Worm (Caenorhabditis elegans) whole organism, late embryonic: ENCODE results near the gene pph-2.

Source experiments
- C08G9.2 ChIP-seq: sonication (generic microtip); optimal IDR thresholded peaks from 2 replicates; lab custom pipeline; 2016; ENCODE audit warnings: mild to moderate bottlenecking, missing genetic modification characterization, moderate library complexity, missing compliant biosample characterization
- Y22D7AL.16 ChIP-seq: sonication (generic microtip); optimal IDR thresholded peaks from 2 replicates; lab custom pipeline; 2016; ENCODE audit warnings: missing genetic modification characterization, missing compliant biosample characterization
- ahr-1 ChIP-seq: sonication (generic microtip); optimal IDR thresholded peaks from 2 replicates; lab custom pipeline; 2016; ENCODE audit warnings: missing genetic modification characterization, missing compliant biosample characterization
- ceh-2 ChIP-seq: sonication (generic microtip); optimal IDR thresholded peaks from 2 replicates; lab custom pipeline; 2016; ENCODE audit warnings: missing genotype, missing genetic modification characterization, missing compliant biosample characterization
- ceh-22 ChIP-seq: sonication (generic microtip); optimal IDR thresholded peaks from 2 replicates; lab custom pipeline; 2017; ENCODE audit warnings: missing biosample characterization, missing genetic modification characterization
- ceh-31 ChIP-seq: sonication (generic microtip); optimal IDR thresholded peaks from 2 replicates; lab custom pipeline; 2016; ENCODE audit warnings: missing genetic modification characterization, missing compliant biosample characterization
- ceh-34 ChIP-seq: sonication (generic microtip); optimal IDR thresholded peaks from 2 replicates; lab custom pipeline; 2016; ENCODE audit warnings: mild to moderate bottlenecking, missing genetic modification characterization, missing compliant biosample characterization
- ceh-48 ChIP-seq: sonication (generic microtip); optimal IDR thresholded peaks from 2 replicates; lab custom pipeline; 2016; ENCODE audit warnings: missing genetic modification characterization, inconsistent platforms, missing compliant biosample characterization
- ceh-6 ChIP-seq: fragments of 200-800 bp; sonication (Bioruptor generic); optimal IDR thresholded peaks from 2 replicates; lab custom pipeline; 2018; ENCODE audit warnings: mild to moderate bottlenecking, missing genetic modification characterization, missing compliant biosample characterization
- ceh-9 ChIP-seq: sonication (generic microtip); optimal IDR thresholded peaks from 2 replicates; lab custom pipeline; 2016; ENCODE audit warnings: mild to moderate bottlenecking, missing genetic modification characterization, inconsistent platforms, missing compliant biosample characterization
- che-1 ChIP-seq: sonication (generic microtip); optimal IDR thresholded peaks from 2 replicates; lab custom pipeline; 2016; ENCODE audit warnings: mild to moderate bottlenecking, missing genetic modification characterization, missing compliant biosample characterization
- dmd-4 ChIP-seq: sonication (generic microtip); optimal IDR thresholded peaks from 2 replicates; lab custom pipeline; 2016; ENCODE audit warnings: borderline replicate concordance, missing genetic modification characterization, missing compliant biosample characterization
- dve-1 ChIP-seq: sonication (generic microtip); optimal IDR thresholded peaks from 2 replicates; lab custom pipeline; 2017; ENCODE audit warnings: antibody characterized with exemption, mild to moderate bottlenecking, missing genetic modification characterization, missing compliant biosample characterization
- elt-4 ChIP-seq: sonication (generic microtip); optimal IDR thresholded peaks from 2 replicates; lab custom pipeline; 2016; ENCODE audit warnings: missing genetic modification characterization, missing compliant biosample characterization
- eyg-1 ChIP-seq: sonication (generic microtip); optimal IDR thresholded peaks from 2 replicates; lab custom pipeline; 2016; ENCODE audit warnings: missing genotype, missing genetic modification characterization, missing compliant biosample characterization
- fax-1 ChIP-seq: sonication (generic microtip); optimal IDR thresholded peaks from 2 replicates; lab custom pipeline; 2016; ENCODE audit warnings: missing genotype, missing genetic modification characterization, missing compliant biosample characterization
- fkh-10 ChIP-seq: fragments of 150-350 bp; optimal IDR thresholded peaks from 2 replicates; lab custom pipeline; 2014; ENCODE audit warnings: missing biosample characterization, missing genetic modification reagents, missing genetic modification characterization
- gmeb-2 ChIP-seq: sonication (generic microtip); optimal IDR thresholded peaks from 2 replicates; lab custom pipeline; 2016; ENCODE audit warnings: missing genetic modification characterization, inconsistent platforms, missing compliant biosample characterization
- hlh-13 ChIP-seq: fragments of 200-800 bp; sonication (Bioruptor generic); optimal IDR thresholded peaks from 2 replicates; lab custom pipeline; 2018; ENCODE audit warnings: mild to moderate bottlenecking, missing genetic modification characterization, missing compliant biosample characterization
- hlh-15 ChIP-seq: sonication (generic microtip); optimal IDR thresholded peaks from 2 replicates; lab custom pipeline; 2016; ENCODE audit warnings: missing genetic modification characterization, missing compliant biosample characterization
- hlh-30 ChIP-seq: sonication (generic microtip); optimal IDR thresholded peaks from 2 replicates; lab custom pipeline; 2017; ENCODE audit warnings: antibody characterized with exemption, missing genetic modification characterization, missing compliant biosample characterization; ENCODE audit not compliant: insufficient read depth
- hlh-6 ChIP-seq: sonication (generic microtip); optimal IDR thresholded peaks from 2 replicates; lab custom pipeline; 2016; ENCODE audit warnings: missing genotype, missing genetic modification characterization, missing compliant biosample characterization
- hlh-8 ChIP-seq: sonication (generic microtip); optimal IDR thresholded peaks from 2 replicates; lab custom pipeline; 2016; ENCODE audit warnings: missing genotype, missing genetic modification characterization, missing compliant biosample characterization
- madf-2 ChIP-seq: sonication (generic microtip); optimal IDR thresholded peaks from 2 replicates; lab custom pipeline; 2017; ENCODE audit warnings: missing genetic modification characterization, missing compliant biosample characterization
- odd-2 ChIP-seq: sonication (generic microtip); optimal IDR thresholded peaks from 2 replicates; lab custom pipeline; 2017; ENCODE audit warnings: antibody characterized with exemption, mild to moderate bottlenecking, missing genetic modification characterization, missing compliant biosample characterization
- pag-3 ChIP-seq: sonication (generic microtip); optimal IDR thresholded peaks from 2 replicates; lab custom pipeline; 2016; ENCODE audit warnings: missing compliant biosample characterization, missing genetic modification characterization, borderline replicate concordance
- pqm-1 ChIP-seq: sonication (generic microtip); optimal IDR thresholded peaks from 2 replicates; lab custom pipeline; 2016; ENCODE audit warnings: missing genetic modification characterization, missing compliant biosample characterization
- pros-1 ChIP-seq: fragments of 150-350 bp; optimal IDR thresholded peaks from 2 replicates; lab custom pipeline; 2014; ENCODE audit warnings: missing biosample characterization, missing genetic modification reagents, missing genetic modification characterization
- ref-2 ChIP-seq: sonication (generic microtip); optimal IDR thresholded peaks from 2 replicates; lab custom pipeline; 2016; ENCODE audit warnings: missing genetic modification characterization, missing compliant biosample characterization
- rnt-1 ChIP-seq: sonication (generic microtip); optimal IDR thresholded peaks from 2 replicates; lab custom pipeline; 2016; ENCODE audit warnings: missing genetic modification characterization, missing compliant biosample characterization
- sox-2 ChIP-seq: fragments of 200-800 bp; sonication (Bioruptor generic); IDR thresholded peaks from 2 replicates; pipeline ENCODE4 v1.3.6; 2022; ENCODE audit warnings: missing genetic modification reagents, missing genetic modification characterization, missing compliant biosample characterization
- sox-4 ChIP-seq: sonication (generic microtip); optimal IDR thresholded peaks from 2 replicates; lab custom pipeline; 2017; ENCODE audit warnings: mild to moderate bottlenecking, missing genetic modification characterization, inconsistent platforms, missing compliant biosample characterization
- syd-9 ChIP-seq: sonication (generic microtip); optimal IDR thresholded peaks from 2 replicates; lab custom pipeline; 2016; ENCODE audit warnings: mild to moderate bottlenecking, missing genetic modification characterization, moderate library complexity, missing compliant biosample characterization
- tbx-2 ChIP-seq: sonication (generic microtip); optimal IDR thresholded peaks from 2 replicates; lab custom pipeline; 2016; ENCODE audit warnings: missing genetic modification characterization, missing compliant biosample characterization
- ttx-3 ChIP-seq: sonication (generic microtip); optimal IDR thresholded peaks from 2 replicates; lab custom pipeline; 2016; ENCODE audit warnings: missing genetic modification reagents, missing genetic modification characterization, missing compliant biosample characterization
- unc-3 ChIP-seq, 2 experiments: fragments of 200-800 bp in 1 of 2; sonication (Bioruptor generic) in 1 of 2; sonication (generic microtip) in 1 of 2; conservative IDR thresholded peaks in 1 of 2; optimal IDR thresholded peaks in 1 of 2; 2 replicates each; pipeline versions ENCODE4 v1.3.6 to Lab custom; 2016 to 2022; ENCODE audit warnings: missing compliant biosample characterization in 2 of 2, missing genetic modification characterization in 2 of 2, missing genetic modification reagents in 1 of 2
- unc-42 ChIP-seq: sonication (generic microtip); optimal IDR thresholded peaks from 2 replicates; lab custom pipeline; 2016; ENCODE audit warnings: missing genotype, missing genetic modification characterization, missing compliant biosample characterization
- unc-55 ChIP-seq: sonication (generic microtip); optimal IDR thresholded peaks from 2 replicates; lab custom pipeline; 2017; ENCODE audit warnings: missing biosample characterization, missing genetic modification reagents, missing genetic modification characterization
- unc-86 ChIP-seq: sonication (generic microtip); optimal IDR thresholded peaks from 2 replicates; lab custom pipeline; 2016; ENCODE audit warnings: missing genetic modification characterization, missing compliant biosample characterization
- zip-5 ChIP-seq: sonication (generic microtip); optimal IDR thresholded peaks from 2 replicates; lab custom pipeline; 2016; ENCODE audit warnings: missing genetic modification characterization, missing compliant biosample characterization

pph-2 gene

DNA sequence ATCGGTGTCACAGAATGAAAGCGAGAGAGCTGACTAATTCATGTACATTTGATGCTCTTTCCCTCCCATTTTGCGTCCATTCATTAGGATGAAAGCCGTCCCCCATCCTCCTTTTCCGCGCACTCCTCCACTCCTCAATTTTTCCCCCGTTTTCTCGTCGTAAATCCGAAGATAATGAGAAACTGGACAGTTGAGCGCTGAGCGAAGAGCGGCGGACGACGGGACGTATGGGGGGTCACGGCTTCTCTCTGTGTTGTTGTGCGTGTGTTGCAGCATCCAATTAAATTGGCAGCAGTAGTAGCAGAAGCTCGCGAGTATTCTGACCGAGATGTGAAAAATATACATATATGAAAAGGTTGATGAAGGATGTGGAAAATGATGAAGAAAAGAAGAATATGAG is 5.7 kb downstream of the pph-2 start (continued):
- no peak for TF ChIP-seq ceh-22 (tag; lab: Kevin White, UChicago)
- no peak for TF ChIP-seq pqm-1 (tag; lab: Kevin White, UChicago)

DNA sequence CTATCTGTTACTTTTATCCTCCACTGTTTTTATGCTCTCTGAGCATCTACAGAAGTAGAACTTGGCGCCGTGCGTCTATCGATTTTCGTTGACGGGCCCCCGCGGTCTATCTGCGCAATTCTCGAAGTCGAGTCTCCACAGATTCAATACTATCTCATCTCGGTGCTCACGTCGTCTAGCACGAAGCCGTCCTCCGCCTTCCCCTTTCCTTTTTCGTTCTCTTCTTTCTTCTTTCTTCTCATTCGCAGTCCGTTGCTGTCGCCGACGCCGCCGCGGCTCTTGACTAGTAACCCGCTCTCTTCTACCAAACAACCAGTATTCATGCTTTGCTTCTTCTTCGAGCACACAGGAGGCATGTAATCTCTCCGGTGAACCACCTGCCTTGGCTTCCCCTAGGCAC is 6.5 kb downstream of the pph-2 start:
- TF ChIP-seq pros-1 (peak; percentile 65), unc-42 (tag; lab: Kevin White, UChicago) (peak; percentile 57), ttx-3 (tag; lab: Kevin White, UChicago) (no peak), fax-1 (no peak), hlh-30 (tag; lab: Kevin White, UChicago) (no peak), sox-4 (tag; lab: Kevin White, UChicago) (peak; percentile 26), hlh-13 (GFP tag; lab: Kevin White, UChicago) (no peak), unc-55 (GFP tag; lab: Kevin White, UChicago) (no peak), unc-86 (tag; lab: Kevin White, UChicago) (no peak), ref-2 (tag; lab: Kevin White, UChicago) (no peak), hlh-15 (tag; lab: Kevin White, UChicago) (no peak), eyg-1 (tag; lab: Kevin White, UChicago) (no peak), ceh-48 (tag; lab: Kevin White, UChicago) (peak; percentile 93), odd-2 (no peak), fkh-10 (GFP tag; lab: Kevin White, UChicago) (no peak), ceh-9 (tag; lab: Kevin White, UChicago) (no peak), C08G9.2 (tag; lab: Kevin White, UChicago) (peak; percentile 57), ceh-6 (GFP tag; lab: Kevin White, UChicago) (no peak), ceh-34 (tag; lab: Kevin White, UChicago) (peak; percentile 48), ceh-2 (tag; lab: Kevin White, UChicago) (no peak), elt-4 (peak; percentile 1), syd-9 (tag; lab: Kevin White, UChicago) (peak; percentile 43), zip-5 (tag; lab: Kevin White, UChicago) (no peak), madf-2 (tag; lab: Kevin White, UChicago) (no peak), gmeb-2 (tag; lab: Kevin White, UChicago) (no peak), ceh-22 (tag; lab: Kevin White, UChicago) (no peak), tbx-2 (peak; percentile 32), unc-3 (GFP tag; conservative IDR thresholded peaks at IDR 0.05; lab: Robert Waterston, UW) (no peak), unc-3 (tag; optimal IDR thresholded peaks at IDR 0.05; lab: Kevin White, UChicago) (no peak), Y22D7AL.16 (tag; lab: Kevin White, UChicago) (no peak), hlh-6 (tag; lab: Kevin White, UChicago) (peak; percentile 32), che-1 (no peak), dmd-4 (tag; lab: Kevin White, UChicago) (no peak), ceh-31 (tag; lab: Kevin White, UChicago) (peak; percentile 49)

ce11 chrIV:11868452-11868851 is 9.1 kb downstream of the pph-2 start:
- no peak for TF ChIP-seq unc-3 (GFP tag; conservative IDR thresholded peaks at IDR 0.05; lab: Robert Waterston, UW)
- TF ChIP-seq unc-3 (tag; optimal IDR thresholded peaks at IDR 0.05; lab: Kevin White, UChicago) = no peak
- TF ChIP-seq sox-2 = no peak
- TF ChIP-seq ceh-6 (GFP tag; lab: Kevin White, UChicago) = no peak
- no peak for TF ChIP-seq dve-1 (tag; lab: Kevin White, UChicago)
- TF ChIP-seq pag-3 (tag; lab: Kevin White, UChicago) = no peak
- TF ChIP-seq Y22D7AL.16 (tag; lab: Kevin White, UChicago) = no peak
- no peak for TF ChIP-seq odd-2
- no peak for TF ChIP-seq rnt-1 (tag; lab: Kevin White, UChicago)
- no peak for TF ChIP-seq hlh-13 (GFP tag; lab: Kevin White, UChicago)
- no peak for TF ChIP-seq ahr-1
- TF ChIP-seq hlh-8 (tag; lab: Kevin White, UChicago) = no peak
- no peak for TF ChIP-seq ceh-2 (tag; lab: Kevin White, UChicago)
- no peak for TF ChIP-seq ceh-48 (tag; lab: Kevin White, UChicago)
